Worm (Caenorhabditis elegans): Measurements from ENCODE around the gene C26F1.3.

C26F1.3 gene

DNA sequence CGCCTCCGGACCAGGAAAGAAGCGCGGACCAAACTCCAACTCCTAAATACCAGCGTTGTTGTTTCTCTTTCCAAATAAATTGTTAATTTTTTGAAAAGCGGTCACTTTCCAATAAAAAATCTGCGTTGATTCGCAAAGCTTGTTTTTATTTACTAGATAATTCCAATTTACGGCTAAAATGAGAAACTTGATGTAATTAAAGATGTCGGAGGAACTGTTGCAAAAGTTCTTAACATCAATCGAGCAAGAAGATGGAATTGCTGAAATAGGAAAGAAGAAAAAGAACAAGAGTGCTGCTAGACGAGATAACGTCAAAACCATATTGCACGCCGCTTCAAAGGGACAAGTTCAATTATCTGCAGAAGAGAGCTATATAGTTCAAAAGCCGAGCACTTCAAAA lies at the start of gene C26F1.3 (continued):
- TF ChIP-seq aptf-2 (GFP tag; conservative IDR thresholded peaks at IDR 0.05) (no peak), lsy-27 (tag; optimal IDR thresholded peaks at IDR 0.05; ENCODE audit: borderline replicate concordance, insufficient read depth) (no peak), hmg-1.2 (GFP tag; IDR thresholded peaks at IDR 0.05) (0 out of 2 replicates have a peak, but pooled peaks have one; percentile 6), nhr-120 (GFP tag; IDR thresholded peaks at IDR 0.05) (no peak), snpc-1.3 (tag; optimal IDR thresholded peaks at IDR 0.05; ENCODE audit: insufficient read depth) (peak; percentile 0), pbrm-1 (GFP tag; IDR thresholded peaks at IDR 0.05) (no peak), let-607 (tag; optimal IDR thresholded peaks at IDR 0.05) (no peak), ztf-6 (GFP tag; IDR thresholded peaks at IDR 0.05) (no peak), hrde-1 (tag; optimal IDR thresholded peaks at IDR 0.05; ENCODE audit: borderline replicate concordance) (peak; percentile 71), ztf-28 (GFP tag; IDR thresholded peaks at IDR 0.05) (no peak), tbx-9 (tag; optimal IDR thresholded peaks at IDR 0.05; ENCODE audit: borderline replicate concordance) (no peak), lin-54 (GFP tag; optimal IDR thresholded peaks at IDR 0.05) (no peak), K12H6.12 (tag; optimal IDR thresholded peaks at IDR 0.05) (no peak), snpc-1.1 (tag; optimal IDR thresholded peaks at IDR 0.05; ENCODE audit: insufficient read depth) (no peak), efl-1 (GFP tag; optimal IDR thresholded peaks at IDR 0.05) (no peak), Y53F4B.3 (GFP tag; IDR thresholded peaks at IDR 0.05) (no peak)

ce11 chrV:7728003-7728678 lies 49.0 kb upstream of the C26F1.3 start:
- TF ChIP-seq tlf-1 (GFP tag; optimal IDR thresholded peaks at IDR 0.05) = no peak
- no peak for TF ChIP-seq Y56A3A.18 (GFP tag; IDR thresholded peaks at IDR 0.05)
- TF ChIP-seq gei-17 (GFP tag; optimal IDR thresholded peaks at IDR 0.05) = no peak
- no peak for TF ChIP-seq lag-1 (GFP tag; IDR thresholded peaks at IDR 0.05)
- TF ChIP-seq Y53G8AR.9 (GFP tag; conservative IDR thresholded peaks at IDR 0.05) = no peak
- TF ChIP-seq nhr-80 (tag; optimal IDR thresholded peaks at IDR 0.05) = peak; percentile 63
- no peak for TF ChIP-seq ceh-100 (GFP tag; IDR thresholded peaks at IDR 0.05)
- peak; percentile 81 for TF ChIP-seq atf-7 (tag; optimal IDR thresholded peaks at IDR 0.05)
- TF ChIP-seq K11D2.4 (GFP tag; IDR thresholded peaks at IDR 0.05) = 0 out of 2 replicates have a peak, but pooled peaks have one; percentile 46
- no peak for TF ChIP-seq B0336.3 (GFP tag; IDR thresholded peaks at IDR 0.05)
- no peak for TF ChIP-seq F10E7.11 (tag; optimal IDR thresholded peaks at IDR 0.05)
- TF ChIP-seq ceh-79 (tag; optimal IDR thresholded peaks at IDR 0.05) = no peak
- TF ChIP-seq hrde-1 (tag; optimal IDR thresholded peaks at IDR 0.05; ENCODE audit: borderline replicate concordance) = no peak
- no peak for TF ChIP-seq pha-4 (tag; optimal IDR thresholded peaks at IDR 0.05)
- TF ChIP-seq zim-3 (tag; optimal IDR thresholded peaks at IDR 0.05) = no peak
- peak; percentile 43; the same call in 1 of the 2 replicates for TF ChIP-seq dox-1 (GFP tag; IDR thresholded peaks at IDR 0.05)
- no peak for TF ChIP-seq Y95B8A.8 (GFP tag; IDR thresholded peaks at IDR 0.05)
- TF ChIP-seq mel-28 (tag; optimal IDR thresholded peaks at IDR 0.05; ENCODE audit: borderline replicate concordance) = no peak
- TF ChIP-seq K12H6.12 (tag; optimal IDR thresholded peaks at IDR 0.05) = peak; percentile 94
- TF ChIP-seq F55B11.4 (tag; optimal IDR thresholded peaks at IDR 0.05; ENCODE audit: borderline replicate concordance, insufficient read depth) = no peak
- no peak for TF ChIP-seq ztf-18 (tag; optimal IDR thresholded peaks at IDR 0.05)
- TF ChIP-seq egrh-3 (GFP tag; IDR thresholded peaks at IDR 0.05) = peak; percentile 78; the same call in 1 of the 2 replicates
- no peak for TF ChIP-seq rec-8 (tag; optimal IDR thresholded peaks at IDR 0.05)
- no peak for TF ChIP-seq lin-26 (GFP tag; IDR thresholded peaks at IDR 0.05)
- TF ChIP-seq snpc-3.4 (tag; optimal IDR thresholded peaks at IDR 0.05) = no peak
- no peak for TF ChIP-seq madf-6 (GFP tag; IDR thresholded peaks at IDR 0.05)
- no peak for TF ChIP-seq nhr-120 (GFP tag; IDR thresholded peaks at IDR 0.05)
- TF ChIP-seq B0035.1 (tag; optimal IDR thresholded peaks at IDR 0.05) = no peak
- TF ChIP-seq bed-2 (GFP tag; IDR thresholded peaks at IDR 0.05) = no peak
- TF ChIP-seq cebp-2 (GFP tag; IDR thresholded peaks at IDR 0.05) = no peak
- TF ChIP-seq ceh-91 (GFP tag; IDR thresholded peaks at IDR 0.05) = no peak
- no peak for TF ChIP-seq bed-1 (GFP tag; IDR thresholded peaks at IDR 0.05)

Data from whole organism, young adult.